Worm (Caenorhabditis elegans): ENCODE measurements around the gene acs-14.

DNA sequence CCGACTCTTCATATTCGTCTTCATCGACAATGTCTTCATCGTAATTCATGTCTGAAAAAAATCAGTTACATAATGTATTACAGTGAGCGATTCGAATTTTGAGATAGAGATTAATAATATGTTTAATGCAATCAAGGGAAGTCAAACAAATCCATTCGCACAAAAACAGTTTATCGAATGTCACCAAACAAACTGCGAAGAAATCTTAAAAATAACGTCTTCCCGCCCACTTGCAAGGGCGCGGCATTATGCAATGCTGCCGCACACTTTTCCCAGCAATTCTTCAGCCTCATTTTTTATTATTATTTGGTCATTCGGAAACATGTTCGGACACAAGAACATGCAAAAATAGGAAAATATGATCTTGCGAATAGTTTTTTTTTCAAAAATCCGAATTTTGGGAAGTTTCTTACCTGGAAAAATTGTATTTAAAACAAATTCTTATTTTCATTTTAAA lies 36.3 kb downstream of the acs-14 start, which contains the start of gene mdf-1:
- TF ChIP-seq flt-1 (GFP tag; IDR thresholded peaks at IDR 0.05) = 0 out of 2 replicates have a peak, but pooled peaks have one; percentile 52
- 0 out of 2 replicates have a peak, but pooled peaks have one; percentile 33 for TF ChIP-seq ref-1 (GFP tag; conservative IDR thresholded peaks at IDR 0.05)
- TF ChIP-seq klf-2 (GFP tag; conservative IDR thresholded peaks at IDR 0.05) = 0 out of 2 replicates have a peak, but pooled peaks have one; percentile 35
- no peak for TF ChIP-seq T22C8.4 (GFP tag; IDR thresholded peaks at IDR 0.05)

Data from whole organism, midembryonic.